Worm (Caenorhabditis elegans) whole organism, L3 larva: ENCODE results near the gene F44B9.5.

ENCODE experiments used
- ceh-9 ChIP-seq: sonication (generic microtip); optimal IDR thresholded peaks from 2 replicates; lab custom pipeline; 2018; ENCODE audit warnings: missing biosample characterization, missing genetic modification characterization
- daf-12 ChIP-seq: fragments of 150-350 bp; optimal IDR thresholded peaks from 2 replicates; lab custom pipeline; 2014; ENCODE audit warnings: missing biosample characterization, missing genetic modification reagents, missing genetic modification characterization
- fkh-10 ChIP-seq: sonication (generic microtip); optimal IDR thresholded peaks from 2 replicates; lab custom pipeline; 2017; ENCODE audit warnings: missing biosample characterization, missing genetic modification reagents, missing genetic modification characterization
- nfya-1 ChIP-seq: sonication (generic microtip); optimal IDR thresholded peaks from 2 replicates; lab custom pipeline; 2017; ENCODE audit warnings: missing genetic modification characterization, mild to moderate bottlenecking, missing compliant biosample characterization, antibody characterized with exemption, moderate library complexity; ENCODE audit not compliant: insufficient read depth
- nhr-11 ChIP-seq: fragments of 150-350 bp; optimal IDR thresholded peaks from 2 replicates; lab custom pipeline; 2014; ENCODE audit warnings: missing biosample characterization, missing genetic modification characterization
- nhr-237 ChIP-seq: fragments of 150-350 bp; optimal IDR thresholded peaks from 2 replicates; lab custom pipeline; 2014; ENCODE audit warnings: missing biosample characterization, missing genetic modification characterization
- snpc-4 ChIP-seq: fragments of 150-350 bp; optimal IDR thresholded peaks from 2 replicates; lab custom pipeline; 2014; ENCODE audit warnings: missing biosample characterization, missing genetic modification characterization

DNA sequence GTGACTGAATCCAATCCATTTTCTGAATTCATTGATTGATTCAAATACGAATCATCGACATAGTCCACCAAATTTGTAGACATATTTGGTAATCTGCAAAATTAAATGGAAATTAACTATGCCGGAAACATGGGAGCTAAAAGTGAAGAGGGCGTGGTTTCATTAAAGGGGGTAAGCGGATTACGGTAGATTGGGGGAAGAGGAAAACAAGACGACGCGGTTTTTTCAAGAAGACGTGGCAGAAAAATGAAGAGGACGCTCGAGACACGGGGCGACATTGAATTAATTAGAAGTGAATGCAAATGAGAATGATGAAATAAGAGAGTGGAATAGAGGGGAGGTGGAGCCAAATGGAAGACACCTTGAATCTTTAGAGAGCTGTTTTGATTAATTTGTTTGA, 20.0 kb downstream of the F44B9.5 start, which contains the start of gene npr-17:
- TF ChIP-seq daf-12 (tag; lab: Kevin White, UChicago) = no peak
- no peak for TF ChIP-seq fkh-10 (GFP tag; lab: Kevin White, UChicago)
- no peak for TF ChIP-seq nfya-1 (tag; lab: Kevin White, UChicago)
- TF ChIP-seq ceh-9 (tag; lab: Kevin White, UChicago) = no peak
- TF ChIP-seq nhr-11 (tag; lab: Kevin White, UChicago) = no peak
- TF ChIP-seq snpc-4 (tag; lab: Kevin White, UChicago) = no peak
- TF ChIP-seq nhr-237 (tag; lab: Kevin White, UChicago) = no peak
